Worm (Caenorhabditis elegans) whole organism, mixed stage, embryonic: Measurements from ENCODE around the gene lir-2.

Source experiments
- M03D4.4 ChIP-seq: sonication (generic microtip); optimal IDR thresholded peaks from 2 replicates; lab custom pipeline; 2017; ENCODE audit warnings: mild to moderate bottlenecking, missing genetic modification characterization, missing compliant biosample characterization
- bed-3 ChIP-seq: fragments of 200-800 bp; sonication (Bioruptor generic); optimal IDR thresholded peaks from 3 replicates; lab custom pipeline; 2018; ENCODE audit warnings: mild to moderate bottlenecking, missing genetic modification characterization, moderate library complexity, missing compliant biosample characterization
- blmp-1 ChIP-seq: fragments of 150-350 bp; optimal IDR thresholded peaks from 2 replicates; lab custom pipeline; 2014; ENCODE audit warnings: missing biosample characterization, missing genetic modification characterization
- ceh-39 ChIP-seq: fragments of 150-350 bp; optimal IDR thresholded peaks from 2 replicates; lab custom pipeline; 2014; ENCODE audit warnings: missing biosample characterization, missing genetic modification characterization
- ceh-43 ChIP-seq: fragments of 200-800 bp; sonication (Bioruptor generic); optimal IDR thresholded peaks from 2 replicates; lab custom pipeline; 2018; ENCODE audit warnings: mild to moderate bottlenecking, missing genetic modification characterization, moderate library complexity, missing compliant biosample characterization
- ceh-83 ChIP-seq: fragments of 200-800 bp; sonication (Bioruptor generic); optimal IDR thresholded peaks from 2 replicates; lab custom pipeline; 2018; ENCODE audit warnings: mild to moderate bottlenecking, missing genetic modification characterization, missing compliant biosample characterization
- ces-1 ChIP-seq: fragments of 150-350 bp; optimal IDR thresholded peaks from 2 replicates; lab custom pipeline; 2014; ENCODE audit warnings: missing biosample characterization, missing genetic modification reagents, missing genetic modification characterization
- cnd-1 ChIP-seq: fragments of 200-800 bp; sonication (Bioruptor generic); optimal IDR thresholded peaks from 2 replicates; lab custom pipeline; 2018; ENCODE audit warnings: mild to moderate bottlenecking, missing genetic modification characterization, missing compliant biosample characterization
- drap-1 ChIP-seq: fragments of 200-800 bp; sonication (Bioruptor generic); optimal IDR thresholded peaks from 3 replicates; lab custom pipeline; 2018; ENCODE audit warnings: mild to moderate bottlenecking, missing genetic modification characterization, missing compliant biosample characterization
- elt-1 ChIP-seq: sonication (generic microtip); optimal IDR thresholded peaks from 2 replicates; lab custom pipeline; 2017; ENCODE audit warnings: missing genetic modification characterization, mild to moderate bottlenecking, missing compliant biosample characterization, antibody characterized with exemption, moderate library complexity, borderline replicate concordance; ENCODE audit not compliant: insufficient read depth
- elt-3 ChIP-seq: fragments of 150-350 bp; optimal IDR thresholded peaks from 2 replicates; lab custom pipeline; 2014; ENCODE audit warnings: missing biosample characterization, missing genetic modification characterization
- flh-1 ChIP-seq: fragments of 200-800 bp; sonication (Bioruptor generic); optimal IDR thresholded peaks from 2 replicates; lab custom pipeline; 2018; ENCODE audit warnings: mild to moderate bottlenecking, missing genetic modification characterization, moderate library complexity, missing compliant biosample characterization
- ham-2 ChIP-seq: fragments of 200-800 bp; sonication (Bioruptor generic); optimal IDR thresholded peaks from 2 replicates; lab custom pipeline; 2018; ENCODE audit warnings: mild to moderate bottlenecking, missing genetic modification characterization, missing compliant biosample characterization
- hlh-1 ChIP-seq: fragments of 150-350 bp; optimal IDR thresholded peaks from 2 replicates; lab custom pipeline; 2014; ENCODE audit warnings: missing biosample characterization, missing genetic modification reagents, missing genetic modification characterization
- lin-13 ChIP-seq: fragments of 150-350 bp; optimal IDR thresholded peaks from 2 replicates; lab custom pipeline; 2014; ENCODE audit warnings: missing biosample characterization, missing genetic modification characterization
- lin-32 ChIP-seq: fragments of 200-800 bp; sonication (Bioruptor generic); optimal IDR thresholded peaks from 2 replicates; lab custom pipeline; 2018; ENCODE audit warnings: mild to moderate bottlenecking, missing genetic modification characterization, missing compliant biosample characterization
- lsy-2 ChIP-seq: fragments of 150-350 bp; optimal IDR thresholded peaks from 2 replicates; lab custom pipeline; 2014; ENCODE audit warnings: missing biosample characterization, missing genetic modification characterization
- mab-5 ChIP-seq: fragments of 150-350 bp; optimal IDR thresholded peaks from 2 replicates; lab custom pipeline; 2014; ENCODE audit warnings: missing biosample characterization, missing genetic modification characterization
- mep-1 ChIP-seq: fragments of 150-350 bp; optimal IDR thresholded peaks from 2 replicates; lab custom pipeline; 2017; ENCODE audit warnings: missing biosample characterization, missing genetic modification reagents, missing genetic modification characterization, inconsistent platforms
- mls-2 ChIP-seq: sonication (generic microtip); optimal IDR thresholded peaks from 2 replicates; lab custom pipeline; 2016; ENCODE audit warnings: mild to moderate bottlenecking, missing genetic modification characterization, moderate library complexity, missing compliant biosample characterization
- nhr-12 ChIP-seq: fragments of 150-350 bp; optimal IDR thresholded peaks from 2 replicates; lab custom pipeline; 2014; ENCODE audit warnings: missing biosample characterization, missing genetic modification characterization
- nhr-2 ChIP-seq: fragments of 150-350 bp; optimal IDR thresholded peaks from 2 replicates; lab custom pipeline; 2014; ENCODE audit warnings: missing biosample characterization, missing genetic modification characterization
- nhr-237 ChIP-seq: fragments of 150-350 bp; optimal IDR thresholded peaks from 2 replicates; lab custom pipeline; 2014; ENCODE audit warnings: missing biosample characterization, missing genetic modification characterization
- nhr-28 ChIP-seq: fragments of 150-350 bp; optimal IDR thresholded peaks from 2 replicates; lab custom pipeline; 2014; ENCODE audit warnings: missing biosample characterization, missing genetic modification characterization
- nhr-76 ChIP-seq: sonication (generic microtip); optimal IDR thresholded peaks from 2 replicates; lab custom pipeline; 2017; ENCODE audit warnings: missing biosample characterization, missing genetic modification characterization
- pha-4 ChIP-seq: fragments of 150-350 bp; optimal IDR thresholded peaks from 2 replicates; lab custom pipeline; 2018; ENCODE audit warnings: missing biosample characterization, missing genetic modification reagents, missing genetic modification characterization
- sem-2 ChIP-seq: fragments of 200-800 bp; sonication (Bioruptor generic); optimal IDR thresholded peaks from 2 replicates; lab custom pipeline; 2018; ENCODE audit warnings: mild to moderate bottlenecking, missing genetic modification characterization, missing compliant biosample characterization
- snpc-4 ChIP-seq: fragments of 150-350 bp; optimal IDR thresholded peaks from 2 replicates; lab custom pipeline; 2014; ENCODE audit warnings: missing biosample characterization, missing genetic modification characterization
- sptf-1 ChIP-seq: sonication (generic microtip); optimal IDR thresholded peaks from 2 replicates; lab custom pipeline; 2017; ENCODE audit warnings: mild to moderate bottlenecking, missing genetic modification characterization, moderate library complexity, missing compliant biosample characterization
- tbx-8 ChIP-seq: fragments of 200-800 bp; sonication (Bioruptor generic); optimal IDR thresholded peaks from 2 replicates; lab custom pipeline; 2018; ENCODE audit warnings: mild to moderate bottlenecking, missing genetic modification characterization, moderate library complexity, missing compliant biosample characterization
- unc-120 ChIP-seq: sonication (generic microtip); optimal IDR thresholded peaks from 2 replicates; lab custom pipeline; 2017; ENCODE audit warnings: missing genetic modification characterization, missing compliant biosample characterization; ENCODE audit not compliant: poor library complexity, severe bottlenecking
- unc-39 ChIP-seq: fragments of 150-350 bp; optimal IDR thresholded peaks from 2 replicates; lab custom pipeline; 2014; ENCODE audit warnings: missing biosample characterization, missing genetic modification characterization
- unc-62 ChIP-seq: fragments of 150-350 bp; optimal IDR thresholded peaks from 2 replicates; lab custom pipeline; 2014; ENCODE audit warnings: missing biosample characterization, missing genetic modification reagents, missing genetic modification characterization
- zip-8 ChIP-seq: fragments of 150-350 bp; optimal IDR thresholded peaks from 2 replicates; lab custom pipeline; 2014; ENCODE audit warnings: missing biosample characterization, missing genetic modification characterization
- ztf-11 ChIP-seq: fragments of 150-350 bp; optimal IDR thresholded peaks from 2 replicates; lab custom pipeline; 2014; ENCODE audit warnings: missing biosample characterization, missing genetic modification characterization

The lir-2 gene

ce11 chrII:7699009-7699408 lies 31.9 kb downstream of the lir-2 start, which contains the start of the genes moa-2 and cdk-11.1:
TSS of gene moa-2 (minus strand) at chrII:7699033.
TSS of gene cdk-11.1 (plus strand) at chrII:7699235.
- TF ChIP-seq nhr-28 = no peak
- TF ChIP-seq zip-8 = no peak
- TF ChIP-seq pha-4 = peak; percentile 5
- TF ChIP-seq ceh-83 (GFP tag; lab: Kevin White, UChicago) = no peak
- TF ChIP-seq tbx-8 (GFP tag; lab: Kevin White, UChicago) = no peak
- TF ChIP-seq ces-1 (GFP tag; lab: Kevin White, UChicago) = no peak
- TF ChIP-seq nhr-2 = no peak
- TF ChIP-seq mep-1 (tag; lab: Kevin White, UChicago) = peak; percentile 12
- no peak for TF ChIP-seq ztf-11 (tag; lab: Kevin White, UChicago)
- TF ChIP-seq unc-120 (tag; lab: Kevin White, UChicago) = no peak
- no peak for TF ChIP-seq mls-2 (tag; lab: Kevin White, UChicago)
- no peak for TF ChIP-seq nhr-12 (tag; lab: Kevin White, UChicago)
- no peak for TF ChIP-seq flh-1 (GFP tag; lab: Kevin White, UChicago)
- no peak for TF ChIP-seq unc-62 (GFP tag; lab: Kevin White, UChicago)
- peak; percentile 94 for TF ChIP-seq lsy-2 (tag; lab: Kevin White, UChicago)
- no peak for TF ChIP-seq sem-2

ce11 chrII:7704387-7704786 lies 37.3 kb downstream of the lir-2 start:
- TF ChIP-seq unc-62 (GFP tag; lab: Kevin White, UChicago) = no peak
- no peak for TF ChIP-seq unc-39 (tag; lab: Kevin White, UChicago)

ce11 chrII:7705152-7705551 lies 38.1 kb downstream of the lir-2 start, which contains the start of gene B0495.7:
TSS of gene B0495.7 (minus strand) at chrII:7705233.
- TF ChIP-seq nhr-237 (tag; lab: Kevin White, UChicago) (no peak), nhr-76 (no peak)

ce11 chrII:7707383-7707782 lies 40.3 kb downstream of the lir-2 start, which contains the start of gene luc-7L:
TSS of gene luc-7L (minus strand) at chrII:7707483.
- no peak for TF ChIP-seq zip-8
- no peak for TF ChIP-seq ceh-83 (GFP tag; lab: Kevin White, UChicago)
- no peak for TF ChIP-seq nhr-237 (tag; lab: Kevin White, UChicago)
- TF ChIP-seq sem-2 = no peak
- no peak for TF ChIP-seq ces-1 (GFP tag; lab: Kevin White, UChicago)
- TF ChIP-seq flh-1 (GFP tag; lab: Kevin White, UChicago) = no peak
- no peak for TF ChIP-seq mep-1 (tag; lab: Kevin White, UChicago)
- TF ChIP-seq blmp-1 (tag; lab: Kevin White, UChicago) = no peak
- TF ChIP-seq ceh-43 (GFP tag; lab: Kevin White, UChicago) = no peak
- no peak for TF ChIP-seq bed-3 (GFP tag; lab: Kevin White, UChicago)
- no peak for TF ChIP-seq sptf-1 (tag; lab: Kevin White, UChicago)
- no peak for TF ChIP-seq nhr-2
- TF ChIP-seq mls-2 (tag; lab: Kevin White, UChicago) = no peak
- no peak for TF ChIP-seq lin-32
- no peak for TF ChIP-seq mab-5 (tag; lab: Kevin White, UChicago)
- TF ChIP-seq nhr-76 = no peak
- TF ChIP-seq ceh-39 (tag; lab: Kevin White, UChicago) = no peak
- TF ChIP-seq ham-2 (GFP tag; lab: Kevin White, UChicago) = no peak
- TF ChIP-seq snpc-4 (tag; lab: Kevin White, UChicago) = no peak
- TF ChIP-seq, all 35 proteins: peak for 0

- TF ChIP-seq cnd-1 (tag; lab: Kevin White, UChicago) = peak; percentile 92
- peak; percentile 23 for TF ChIP-seq mab-5 (tag; lab: Kevin White, UChicago)
- TF ChIP-seq ceh-83 (GFP tag; lab: Kevin White, UChicago) = peak; percentile 81
- TF ChIP-seq zip-8 = no peak
- peak; percentile 96 for TF ChIP-seq sptf-1 (tag; lab: Kevin White, UChicago)
- TF ChIP-seq ztf-11 (tag; lab: Kevin White, UChicago) = peak; percentile 94
- peak; percentile 27 for TF ChIP-seq ceh-39 (tag; lab: Kevin White, UChicago)
- TF ChIP-seq unc-39 (tag; lab: Kevin White, UChicago) = peak; percentile 87
- TF ChIP-seq sem-2 = peak; percentile 76
- peak; percentile 88 for TF ChIP-seq lin-32
- TF ChIP-seq hlh-1 (tag; lab: Kevin White, UChicago) = peak; percentile 71
- peak; percentile 90 for TF ChIP-seq M03D4.4 (tag; lab: Kevin White, UChicago)
- TF ChIP-seq elt-3 (tag; lab: Kevin White, UChicago) = no peak
- TF ChIP-seq lsy-2 (tag; lab: Kevin White, UChicago) = peak; percentile 69
- TF ChIP-seq drap-1 (GFP tag; lab: Kevin White, UChicago) = peak; percentile 91
- TF ChIP-seq nhr-12 (tag; lab: Kevin White, UChicago) = peak; percentile 95
- peak; percentile 93 for TF ChIP-seq nhr-76
- no peak for TF ChIP-seq unc-62 (GFP tag; lab: Kevin White, UChicago)
- no peak for TF ChIP-seq nhr-2
- peak; percentile 69 for TF ChIP-seq blmp-1 (tag; lab: Kevin White, UChicago)
- peak; percentile 73 for TF ChIP-seq elt-1
- peak; percentile 96 for TF ChIP-seq mls-2 (tag; lab: Kevin White, UChicago)
- TF ChIP-seq snpc-4 (tag; lab: Kevin White, UChicago) = no peak
- peak; percentile 90 for TF ChIP-seq ceh-43 (GFP tag; lab: Kevin White, UChicago)
- TF ChIP-seq mep-1 (tag; lab: Kevin White, UChicago) = peak; percentile 33
- TF ChIP-seq ces-1 (GFP tag; lab: Kevin White, UChicago) = peak; percentile 48
- TF ChIP-seq ham-2 (GFP tag; lab: Kevin White, UChicago) = peak; percentile 83
- TF ChIP-seq lin-13 (tag; lab: Kevin White, UChicago) = peak; percentile 79
- TF ChIP-seq nhr-237 (tag; lab: Kevin White, UChicago) = peak; percentile 8
- TF ChIP-seq tbx-8 (GFP tag; lab: Kevin White, UChicago) = peak; percentile 73
- peak; percentile 3 for TF ChIP-seq nhr-28
- TF ChIP-seq unc-120 (tag; lab: Kevin White, UChicago) = peak; percentile 75
- peak; percentile 45 for TF ChIP-seq pha-4
- peak; percentile 77 for TF ChIP-seq flh-1 (GFP tag; lab: Kevin White, UChicago)
- TF ChIP-seq bed-3 (GFP tag; lab: Kevin White, UChicago) = peak; percentile 79
Measured at ce11 chrII:7708540-7708939, 41.5 kb downstream of the lir-2 start, which contains the start of gene B0495.9. TSS of gene B0495.9 (minus strand) at chrII:7708710.
